Worm (Caenorhabditis elegans) whole organism, L4/young adult: Measurements from ENCODE around the gene Y56A3A.33.

Experiments used
- dao-5 ChIP-seq: sonication (generic microtip); optimal IDR thresholded peaks from 2 replicates; lab custom pipeline; 2016; ENCODE audit warnings: missing genotype, missing genetic modification characterization, moderate library complexity, missing compliant biosample characterization
- him-1 ChIP-seq: sonication (generic microtip); optimal IDR thresholded peaks from 2 replicates; lab custom pipeline; 2016; ENCODE audit warnings: missing genotype, missing genetic modification reagents, missing genetic modification characterization, missing compliant biosample characterization

- no peak for TF ChIP-seq him-1 (tag; lab: Kevin White, UChicago)
- TF ChIP-seq dao-5: no peak
Observed at ce11 chrIII:12015611-12016010, 12.9 kb upstream of the Y56A3A.33 start.
